Fruit fly (Drosophila melanogaster) whole organism, prepupa: ENCODE data around the gene Rab30.

Experiments used
- Blimp-1 ChIP-seq: fragments of 200-800 bp; sonication (Bioruptor generic); optimal IDR thresholded peaks from 3 replicates; lab custom pipeline; 2017; ENCODE audit warnings: missing biosample characterization, missing genetic modification characterization, mild to moderate bottlenecking, moderate library complexity, missing genetic modification reagents
- CG10669 ChIP-seq: fragments of 200-800 bp; sonication (Bioruptor generic); optimal IDR thresholded peaks from 3 replicates; lab custom pipeline; 2018; ENCODE audit warnings: missing biosample characterization, mild to moderate bottlenecking, missing genetic modification characterization, moderate library complexity
- CG11762 ChIP-seq: fragments of 200-800 bp; sonication (Bioruptor generic); optimal IDR thresholded peaks from 3 replicates; lab custom pipeline; 2016; ENCODE audit warnings: missing biosample characterization, missing genetic modification characterization; ENCODE audit not compliant: insufficient read depth
- CG11902 ChIP-seq: fragments of 200-800 bp; sonication (Bioruptor generic); optimal IDR thresholded peaks from 3 replicates; lab custom pipeline; 2016; ENCODE audit warnings: missing biosample characterization, missing genetic modification characterization
- CG1621 ChIP-seq: fragments of 200-800 bp; sonication (Bioruptor generic); optimal IDR thresholded peaks from 3 replicates; lab custom pipeline; 2018; ENCODE audit warnings: missing biosample characterization, mild to moderate bottlenecking, missing genetic modification characterization
- CG3032 ChIP-seq: fragments of 200-800 bp; optimal IDR thresholded peaks from 2 replicates; lab custom pipeline; 2019; ENCODE audit warnings: missing biosample characterization, mild to moderate bottlenecking, missing genetic modification characterization, moderate library complexity
- CG34406 ChIP-seq: fragments of 200-800 bp; sonication (Bioruptor generic); optimal IDR thresholded peaks from 3 replicates; lab custom pipeline; 2016; ENCODE audit warnings: missing biosample characterization, missing genetic modification characterization
- CG3919 ChIP-seq: fragments of 200-800 bp; sonication (Bioruptor generic); optimal IDR thresholded peaks from 3 replicates; lab custom pipeline; 2016; ENCODE audit warnings: missing biosample characterization, missing genetic modification characterization
- CG4318 ChIP-seq: fragments of 200-800 bp; sonication (Bioruptor generic); optimal IDR thresholded peaks from 3 replicates; lab custom pipeline; 2017; ENCODE audit warnings: missing biosample characterization, mild to moderate bottlenecking, missing genetic modification characterization
- CG6163 ChIP-seq: fragments of 200-800 bp; sonication (Bioruptor generic); IDR thresholded peaks from 3 replicates; pipeline ENCODE4 v1.3.6; 2022; ENCODE audit warnings: missing biosample characterization, missing genetic modification characterization
- CG6808 ChIP-seq: fragments of 200-800 bp; sonication (Bioruptor generic); optimal IDR thresholded peaks from 3 replicates; lab custom pipeline; 2017; ENCODE audit warnings: missing biosample characterization, missing genetic modification characterization, mild to moderate bottlenecking, moderate library complexity, missing genetic modification reagents
- CG6854 ChIP-seq: fragments of 200-800 bp; sonication (Bioruptor generic); optimal IDR thresholded peaks from 2 replicates; lab custom pipeline; 2017; ENCODE audit warnings: missing biosample characterization, mild to moderate bottlenecking, missing genetic modification characterization
- CG7368 ChIP-seq: fragments of 200-800 bp; sonication (Bioruptor generic); optimal IDR thresholded peaks from 3 replicates; lab custom pipeline; 2016; ENCODE audit warnings: missing biosample characterization, missing genetic modification characterization
- CG8319 ChIP-seq: fragments of 200-800 bp; sonication (Bioruptor generic); optimal IDR thresholded peaks from 3 replicates; lab custom pipeline; 2016; ENCODE audit warnings: missing biosample characterization, missing genetic modification characterization
- CG9139 ChIP-seq: fragments of 200-800 bp; sonication (Bioruptor generic); optimal IDR thresholded peaks from 3 replicates; lab custom pipeline; 2017; ENCODE audit warnings: missing biosample characterization, mild to moderate bottlenecking, missing genetic modification characterization
- Eip75B ChIP-seq: fragments of 200-800 bp; sonication (Bioruptor generic); optimal IDR thresholded peaks from 3 replicates; lab custom pipeline; 2016; ENCODE audit warnings: missing biosample characterization, missing genetic modification characterization
- Eip78C ChIP-seq: fragments of 200-800 bp; sonication (Bioruptor generic); peaks from one replicate; lab custom pipeline; 2016; ENCODE audit warnings: missing biosample characterization, missing genetic modification characterization
- Eip93F ChIP-seq: fragments of 200-800 bp; sonication (Bioruptor generic); optimal IDR thresholded peaks from 2 replicates; lab custom pipeline; 2016; ENCODE audit warnings: missing biosample characterization, mild to moderate bottlenecking, missing genetic modification characterization
- Ets96B ChIP-seq: fragments of 200-800 bp; optimal IDR thresholded peaks from 2 replicates; lab custom pipeline; 2019; ENCODE audit warnings: missing biosample characterization, mild to moderate bottlenecking, missing genetic modification characterization, moderate library complexity
- Gug ChIP-seq: fragments of 200-800 bp; sonication (Bioruptor generic); IDR thresholded peaks from 2 replicates; pipeline ENCODE4 v1.3.6; 2022; ENCODE audit warnings: missing biosample characterization, missing genetic modification characterization
- Hr38 ChIP-seq: sonication (Bioruptor generic); optimal IDR thresholded peaks from 2 replicates; lab custom pipeline; 2016; ENCODE audit warnings: missing biosample characterization, missing genetic modification characterization
- Hr39 ChIP-seq: fragments of 200-800 bp; sonication (Bioruptor generic); optimal IDR thresholded peaks from 2 replicates; lab custom pipeline; 2016; ENCODE audit warnings: missing biosample characterization, missing genetic modification characterization
- Hr4 ChIP-seq: fragments of 200-800 bp; sonication (Bioruptor generic); optimal IDR thresholded peaks from 3 replicates; lab custom pipeline; 2016; ENCODE audit warnings: missing biosample characterization, missing genetic modification characterization
- Lpt ChIP-seq: fragments of 200-800 bp; sonication (Bioruptor generic); optimal IDR thresholded peaks from 3 replicates; lab custom pipeline; 2016; ENCODE audit warnings: missing biosample characterization, missing genetic modification characterization
- Smox ChIP-seq: fragments of 200-800 bp; sonication (Bioruptor generic); optimal IDR thresholded peaks from 3 replicates; lab custom pipeline; 2016; ENCODE audit warnings: missing biosample characterization, missing genetic modification characterization
- Sox102F ChIP-seq: fragments of 200-800 bp; sonication (Bioruptor generic); optimal IDR thresholded peaks from 2 replicates; lab custom pipeline; 2016; ENCODE audit warnings: missing biosample characterization, mild to moderate bottlenecking, missing genetic modification characterization
- Sox14 ChIP-seq: fragments of 200-800 bp; sonication (Bioruptor generic); optimal IDR thresholded peaks from 3 replicates; lab custom pipeline; 2016; ENCODE audit warnings: missing biosample characterization, missing genetic modification characterization
- achi ChIP-seq: fragments of 200-800 bp; sonication (Bioruptor generic); optimal IDR thresholded peaks from 3 replicates; lab custom pipeline; 2016; ENCODE audit warnings: missing biosample characterization, missing genetic modification characterization
- dac ChIP-seq: fragments of 200-800 bp; sonication (Bioruptor generic); optimal IDR thresholded peaks from 2 replicates; lab custom pipeline; 2017; ENCODE audit warnings: missing biosample characterization, mild to moderate bottlenecking, missing genetic modification characterization
- dsx ChIP-seq: fragments of 200-800 bp; optimal IDR thresholded peaks from 3 replicates; lab custom pipeline; 2019; ENCODE audit warnings: missing biosample characterization, mild to moderate bottlenecking, missing genetic modification characterization, moderate library complexity; ENCODE audit not compliant: poor library complexity, severe bottlenecking
- eg ChIP-seq: fragments of 200-800 bp; sonication (Bioruptor generic); IDR thresholded peaks from 3 replicates; pipeline ENCODE4 v1.3.6; 2022; ENCODE audit warnings: missing biosample characterization, missing genetic modification characterization
- esn ChIP-seq: fragments of 200-800 bp; sonication (Bioruptor generic); optimal IDR thresholded peaks from 2 replicates; lab custom pipeline; 2016; ENCODE audit warnings: missing biosample characterization, mild to moderate bottlenecking, missing genetic modification characterization, moderate library complexity
- fkh ChIP-seq: fragments of 200-800 bp; sonication (Bioruptor generic); optimal IDR thresholded peaks from 3 replicates; lab custom pipeline; 2017; ENCODE audit warnings: missing biosample characterization, mild to moderate bottlenecking, missing genetic modification characterization, moderate library complexity
- lz ChIP-seq: fragments of 200-800 bp; sonication (Bioruptor generic); optimal IDR thresholded peaks from 3 replicates; lab custom pipeline; 2016; ENCODE audit warnings: missing biosample characterization, missing genetic modification characterization
- net ChIP-seq: fragments of 200-800 bp; sonication (Bioruptor generic); optimal IDR thresholded peaks from 3 replicates; lab custom pipeline; 2016; ENCODE audit warnings: missing biosample characterization, missing genetic modification characterization
- pdm3 ChIP-seq: fragments of 200-800 bp; sonication (Bioruptor generic); optimal IDR thresholded peaks from 3 replicates; lab custom pipeline; 2016; ENCODE audit warnings: missing biosample characterization, missing genetic modification characterization
- ss ChIP-seq, 2 experiments: fragments of 200-800 bp; sonication (Bioruptor generic); optimal IDR thresholded peaks; 2 replicates in 1 of 2; 3 replicates in 1 of 2; lab custom pipeline; 2017 to 2018; ENCODE audit warnings: mild to moderate bottlenecking in 2 of 2, missing biosample characterization in 2 of 2, missing genetic modification characterization in 2 of 2, moderate library complexity in 1 of 2
- svp ChIP-seq: fragments of 200-800 bp; sonication (Bioruptor generic); peaks from one replicate; lab custom pipeline; 2016; ENCODE audit warnings: missing biosample characterization, missing genetic modification characterization
- topi ChIP-seq: fragments of 200-800 bp; sonication (Bioruptor generic); optimal IDR thresholded peaks from 3 replicates; lab custom pipeline; 2016; ENCODE audit warnings: missing biosample characterization, missing genetic modification characterization
- vri ChIP-seq: fragments of 200-800 bp; sonication (Bioruptor generic); optimal IDR thresholded peaks from 3 replicates; lab custom pipeline; 2016; ENCODE audit warnings: missing biosample characterization, mild to moderate bottlenecking, missing genetic modification characterization

Gene Rab30

dm6 chr2L:7039342-7039684, 6.9 kb upstream of the Rab30 start (continued):
- TF ChIP-seq Eip75B (GFP tag; lab: Kevin White, UChicago) (peak; percentile 57), lz (peak; percentile 86), esn (GFP tag; lab: Kevin White, UChicago) (peak; percentile 90), pdm3 (GFP tag; lab: Kevin White, UChicago) (peak; percentile 79), CG1621 (tag; lab: Kevin White, UChicago) (no peak), CG6808 (GFP tag; lab: Kevin White, UChicago) (peak; percentile 27), CG3032 (peak; percentile 9), Hr39 (GFP tag; lab: Kevin White, UChicago) (peak; percentile 83), Lpt (GFP tag; lab: Kevin White, UChicago) (peak; percentile 36), dsx (GFP tag; lab: Kevin White, UChicago) (peak; percentile 24), CG9139 (no peak), Sox14 (peak; percentile 87), CG11902 (no peak), CG7368 (GFP tag; lab: Kevin White, UChicago) (peak; percentile 49), Gug (0 out of 2 replicates have a peak, but pooled peaks have one; percentile 55), Sox102F (GFP tag; lab: Kevin White, UChicago) (peak; percentile 57), Eip78C (peak; percentile 75), Blimp-1 (peak; percentile 34)

dm6 chr2L:7038404-7039341, 6.3 kb upstream of the Rab30 start:
- TF ChIP-seq svp (GFP tag; lab: Kevin White, UChicago) (peak; percentile 70), vri (GFP tag; lab: Kevin White, UChicago) (peak; percentile 85), topi (GFP tag; lab: Kevin White, UChicago) (no peak), CG9139 (no peak), eg (GFP tag; lab: Robert Waterston, UW) (peak; percentile 21; the same call in 1 of the 3 replicates)

- TF ChIP-seq topi (GFP tag; lab: Kevin White, UChicago) = peak; percentile 3
- peak; percentile 24 to 39 for TF ChIP-seq ss (GFP tag; optimal IDR thresholded peaks at IDR 0.05; lab: Kevin White, UChicago)
- TF ChIP-seq CG11902 = no peak
- peak; percentile 9 for TF ChIP-seq CG6808 (GFP tag; lab: Kevin White, UChicago)
- TF ChIP-seq vri (GFP tag; lab: Kevin White, UChicago) = peak; percentile 61
- TF ChIP-seq esn (GFP tag; lab: Kevin White, UChicago) = peak; percentile 34
- peak; percentile 38 for TF ChIP-seq dsx (GFP tag; lab: Kevin White, UChicago)
- no peak for TF ChIP-seq CG8319
- TF ChIP-seq CG9139 = no peak
- TF ChIP-seq svp (GFP tag; lab: Kevin White, UChicago) = peak; percentile 82
- peak; percentile 72 for TF ChIP-seq Eip78C
- TF ChIP-seq, all 60 proteins: peak for 8
These were observed 5.4 kb upstream of the Rab30 start, which contains the start of gene milt for dm6 chr2L:7037773-7038327. TSS of gene milt (plus strand) at chr2L:7037823.

DNA sequence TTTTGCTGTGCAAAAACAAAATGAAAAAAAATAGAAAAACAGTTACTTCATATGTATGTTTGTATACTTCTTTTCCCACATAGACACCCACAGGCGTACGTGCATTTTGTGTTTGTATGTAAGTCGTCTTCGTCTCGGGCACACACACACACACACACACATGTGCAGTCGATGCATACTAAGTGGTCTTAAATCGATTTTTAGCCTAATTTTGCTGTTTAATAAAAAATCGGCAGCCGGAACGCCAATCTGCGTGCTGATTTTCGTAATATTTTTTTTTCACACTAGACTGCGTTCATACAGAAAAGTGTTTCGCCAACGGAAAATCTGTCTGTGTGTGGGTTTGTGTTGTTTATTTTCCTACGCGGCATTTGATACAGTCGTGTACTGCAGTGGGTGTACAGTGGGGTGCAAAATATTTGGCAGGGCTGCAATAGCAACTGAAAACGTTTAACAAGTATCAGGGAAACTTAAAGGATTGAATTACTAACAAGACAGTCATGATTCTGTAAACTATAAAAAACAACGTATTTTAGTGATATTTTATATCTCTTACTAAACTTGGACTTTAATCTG, 782 bp upstream of the Rab30 start:
- no peak for TF ChIP-seq Blimp-1
- TF ChIP-seq CG10669 (GFP tag; lab: Kevin White, UChicago) = peak; percentile 57
- no peak for TF ChIP-seq Smox
- peak; percentile 68 for TF ChIP-seq Hr4 (GFP tag; lab: Kevin White, UChicago)
- no peak for TF ChIP-seq Hr38 (GFP tag; lab: Kevin White, UChicago)
- peak; percentile 17 for TF ChIP-seq CG11762 (GFP tag; lab: Kevin White, UChicago)
- TF ChIP-seq fkh (GFP tag; lab: Kevin White, UChicago) = peak; percentile 83
- TF ChIP-seq Sox102F (GFP tag; lab: Kevin White, UChicago) = no peak
- TF ChIP-seq CG3919 = peak; percentile 71
- TF ChIP-seq CG11902 = no peak
- TF ChIP-seq CG3032 = peak; percentile 37
- TF ChIP-seq Eip93F (GFP tag; lab: Kevin White, UChicago) = peak; percentile 28
- no peak for TF ChIP-seq CG6854 (GFP tag; lab: Kevin White, UChicago)
- TF ChIP-seq CG4318 (GFP tag; lab: Kevin White, UChicago) = no peak
- peak; percentile 53 for TF ChIP-seq lz
- peak; percentile 42 for TF ChIP-seq Ets96B (tag; lab: Kevin White, UChicago)
- peak; percentile 32 for TF ChIP-seq achi
- TF ChIP-seq net (GFP tag; lab: Kevin White, UChicago) = peak; percentile 82
- TF ChIP-seq CG34406 (GFP tag; lab: Kevin White, UChicago) = peak; percentile 47
- peak; percentile 36 to 67 for TF ChIP-seq ss (GFP tag; optimal IDR thresholded peaks at IDR 0.05; lab: Kevin White, UChicago)
- TF ChIP-seq CG1621 (tag; lab: Kevin White, UChicago) = peak; percentile 49
- TF ChIP-seq CG6163 = no peak; the same call in 2 of the 3 replicates
- TF ChIP-seq dac = peak; percentile 23
- peak; percentile 56 for TF ChIP-seq dsx (GFP tag; lab: Kevin White, UChicago)
- peak; percentile 49 for TF ChIP-seq Lpt (GFP tag; lab: Kevin White, UChicago)
